Worm (Caenorhabditis elegans) whole organism, young adult: ENCODE measurements around the gene nhr-25.
A peak's percentile ranks its signal among the peaks of the same experiment; 100 is the strongest.
"Not testable (repeated sequence)": the region's sequence is repeated elsewhere in the genome, so short reads cannot be mapped to it uniquely, and the experiment has no call there.

Experiments
- F37B4.10 ChIP-seq: fragments of 200-800 bp; sonication (Bioruptor generic); IDR thresholded peaks from 2 replicates; pipeline ENCODE4 v1.3.6; 2022; ENCODE audit warnings: missing genetic modification characterization, missing compliant biosample characterization
- F49E8.2 ChIP-seq: sonication (generic microtip); optimal IDR thresholded peaks from 3 replicates; lab custom pipeline; 2017; ENCODE audit warnings: missing genetic modification characterization, mild to moderate bottlenecking, missing compliant biosample characterization, antibody characterized with exemption, moderate library complexity; ENCODE audit not compliant: insufficient read depth
- F57A8.1 ChIP-seq: fragments of 200-800 bp; sonication (Bioruptor generic); optimal IDR thresholded peaks from 2 replicates; lab custom pipeline; 2018; ENCODE audit warnings: mild to moderate bottlenecking, missing genetic modification characterization, moderate library complexity, missing compliant biosample characterization
- K11D2.4 ChIP-seq: fragments of 200-800 bp; sonication (Bioruptor generic); IDR thresholded peaks from 2 replicates; pipeline ENCODE4 v1.3.6; 2022; ENCODE audit warnings: missing genetic modification reagents, missing genetic modification characterization, missing compliant biosample characterization
- K12H6.12 ChIP-seq: fragments of 200-800 bp; sonication (Bioruptor generic); optimal IDR thresholded peaks from 2 replicates; lab custom pipeline; 2018; ENCODE audit warnings: mild to moderate bottlenecking, missing genetic modification characterization, missing compliant biosample characterization
- T07F8.4 ChIP-seq: sonication (generic microtip); optimal IDR thresholded peaks from 2 replicates; lab custom pipeline; 2016; ENCODE audit warnings: mild to moderate bottlenecking, missing genetic modification characterization, moderate library complexity, missing compliant biosample characterization
- T26A5.8 ChIP-seq: sonication (generic microtip); optimal IDR thresholded peaks from 2 replicates; lab custom pipeline; 2016; ENCODE audit warnings: missing genetic modification characterization, missing compliant biosample characterization
- Y53F4B.3 ChIP-seq: fragments of 200-800 bp; sonication (Bioruptor generic); IDR thresholded peaks from 2 replicates; pipeline ENCODE4 v1.3.6; 2022; ENCODE audit warnings: missing genetic modification reagents, missing genetic modification characterization, missing compliant biosample characterization
- Y53G8AR.9 ChIP-seq: fragments of 200-800 bp; sonication (Bioruptor generic); conservative IDR thresholded peaks from 2 replicates; pipeline ENCODE4 v1.3.6; 2022; ENCODE audit warnings: missing genetic modification reagents, missing genetic modification characterization, missing compliant biosample characterization
- ZK185.1 ChIP-seq: sonication (generic microtip); optimal IDR thresholded peaks from 2 replicates; lab custom pipeline; 2016; ENCODE audit warnings: mild to moderate bottlenecking, missing genetic modification characterization, missing compliant biosample characterization; ENCODE audit not compliant: poor library complexity, severe bottlenecking
- ama-1 ChIP-seq, 3 experiments: fragments of 150-350 bp in 1 of 3; sonication (generic microtip) in 2 of 3; optimal IDR thresholded peaks; 2 replicates each; lab custom pipeline; 2014 to 2018; ENCODE audit warnings: missing biosample characterization in 2 of 3, missing genetic modification characterization in 2 of 3, missing genetic modification reagents in 2 of 3
- aptf-3 ChIP-seq: fragments of 200-800 bp; sonication (Bioruptor generic); IDR thresholded peaks from 2 replicates; pipeline ENCODE4 v1.3.6; 2022; ENCODE audit warnings: missing genetic modification characterization, missing compliant biosample characterization
- athp-1 ChIP-seq: sonication (generic microtip); optimal IDR thresholded peaks from 2 replicates; lab custom pipeline; 2017; ENCODE audit warnings: mild to moderate bottlenecking, missing genetic modification characterization, missing compliant biosample characterization
- attf-3 ChIP-seq: fragments of 200-800 bp; sonication (Bioruptor generic); conservative IDR thresholded peaks from 2 replicates; pipeline ENCODE4 v1.3.6; 2022; ENCODE audit warnings: missing genetic modification reagents, missing genetic modification characterization, missing compliant biosample characterization
- attf-6 ChIP-seq: fragments of 200-800 bp; sonication (Bioruptor generic); IDR thresholded peaks from 2 replicates; pipeline ENCODE4 v1.3.6; 2022; ENCODE audit warnings: missing genetic modification reagents, missing genetic modification characterization, missing compliant biosample characterization
- ceh-100 ChIP-seq: fragments of 200-800 bp; sonication (Bioruptor generic); IDR thresholded peaks from 2 replicates; pipeline ENCODE4 v1.3.6; 2022; ENCODE audit warnings: missing genetic modification reagents, missing genetic modification characterization, missing compliant biosample characterization
- chd-7 ChIP-seq: sonication (generic microtip); optimal IDR thresholded peaks from 2 replicates; lab custom pipeline; 2016; ENCODE audit warnings: mild to moderate bottlenecking, missing genetic modification characterization, moderate library complexity, missing compliant biosample characterization
- die-1 ChIP-seq: sonication (generic microtip); optimal IDR thresholded peaks from 2 replicates; lab custom pipeline; 2016; ENCODE audit warnings: missing genotype, mild to moderate bottlenecking, missing genetic modification characterization, missing compliant biosample characterization
- dox-1 ChIP-seq: fragments of 200-800 bp; sonication (Bioruptor generic); IDR thresholded peaks from 2 replicates; pipeline ENCODE4 v1.3.6; 2022; ENCODE audit warnings: missing genetic modification reagents, missing genetic modification characterization, missing compliant biosample characterization
- ets-4 ChIP-seq: fragments of 200-800 bp; sonication (Bioruptor generic); optimal IDR thresholded peaks from 2 replicates; lab custom pipeline; 2018; ENCODE audit warnings: mild to moderate bottlenecking, missing genetic modification characterization, missing compliant biosample characterization
- fkh-3 ChIP-seq: sonication (generic microtip); optimal IDR thresholded peaks from 2 replicates; lab custom pipeline; 2016; ENCODE audit warnings: mild to moderate bottlenecking, missing genetic modification characterization, missing compliant biosample characterization
- hlh-26 ChIP-seq: fragments of 200-800 bp; sonication (Bioruptor generic); conservative IDR thresholded peaks from 2 replicates; pipeline ENCODE4 v1.3.6; 2022; ENCODE audit warnings: missing genetic modification reagents, missing genetic modification characterization, missing compliant biosample characterization
- hmg-1.2 ChIP-seq: fragments of 200-800 bp; sonication (Bioruptor generic); IDR thresholded peaks from 2 replicates; pipeline ENCODE4 v1.3.6; 2022; ENCODE audit warnings: missing genetic modification reagents, missing genetic modification characterization, missing compliant biosample characterization
- hmg-20 ChIP-seq: fragments of 200-800 bp; sonication (Bioruptor generic); IDR thresholded peaks from 2 replicates; pipeline ENCODE4 v1.3.6; 2022; ENCODE audit warnings: missing genetic modification reagents, missing genetic modification characterization, missing compliant biosample characterization
- hrde-1 ChIP-seq: sonication (generic microtip); optimal IDR thresholded peaks from 2 replicates; lab custom pipeline; 2016; ENCODE audit warnings: missing genetic modification characterization, mild to moderate bottlenecking, missing compliant biosample characterization, moderate library complexity, missing genotype, missing genetic modification reagents, borderline replicate concordance
- let-526 ChIP-seq: fragments of 200-800 bp; sonication (Bioruptor generic); IDR thresholded peaks from 2 replicates; pipeline ENCODE4 v1.3.6; 2022; ENCODE audit warnings: missing genetic modification reagents, missing genetic modification characterization, missing compliant biosample characterization
- let-607 ChIP-seq, 2 experiments: fragments of 200-800 bp in 1 of 2; sonication (Bioruptor generic) in 1 of 2; sonication (generic microtip) in 1 of 2; optimal IDR thresholded peaks; 2 replicates each; lab custom pipeline; 2016 to 2018; ENCODE audit warnings: mild to moderate bottlenecking in 2 of 2, missing compliant biosample characterization in 2 of 2, missing genetic modification characterization in 2 of 2, moderate library complexity in 2 of 2, missing genotype in 1 of 2
- lin-26 ChIP-seq: fragments of 200-800 bp; sonication (Bioruptor generic); IDR thresholded peaks from 2 replicates; pipeline ENCODE4 v1.3.6; 2022; ENCODE audit warnings: missing genetic modification reagents, missing genetic modification characterization, missing compliant biosample characterization
- lin-35 ChIP-seq, 3 experiments: fragments of 150-350 bp in 2 of 3; sonication (generic microtip) in 1 of 3; optimal IDR thresholded peaks; 2 replicates each; lab custom pipeline; 2014 to 2018; ENCODE audit warnings: missing biosample characterization in 3 of 3, missing genetic modification characterization in 3 of 3, missing genetic modification reagents in 3 of 3
- lin-54 ChIP-seq: fragments of 200-800 bp; sonication (Bioruptor generic); optimal IDR thresholded peaks from 2 replicates; lab custom pipeline; 2018; ENCODE audit warnings: mild to moderate bottlenecking, missing genetic modification characterization, missing compliant biosample characterization
- lir-1 ChIP-seq: fragments of 200-800 bp; sonication (Bioruptor generic); conservative IDR thresholded peaks from 2 replicates; pipeline ENCODE4 v1.3.6; 2022; ENCODE audit warnings: missing genetic modification reagents, missing genetic modification characterization, missing compliant biosample characterization
- madf-8 ChIP-seq: fragments of 200-800 bp; sonication (Bioruptor generic); conservative IDR thresholded peaks from 2 replicates; pipeline ENCODE4 v1.3.6; 2022; ENCODE audit warnings: missing genetic modification reagents, missing genetic modification characterization, missing compliant biosample characterization
- mcd-1 ChIP-seq: fragments of 200-800 bp; sonication (Bioruptor generic); IDR thresholded peaks from 2 replicates; pipeline ENCODE4 v1.3.6; 2022; ENCODE audit warnings: missing genetic modification reagents, missing genetic modification characterization, missing compliant biosample characterization
- nfyb-1 ChIP-seq: fragments of 200-800 bp; sonication (Bioruptor generic); IDR thresholded peaks from 2 replicates; pipeline ENCODE4 v1.3.6; 2022; ENCODE audit warnings: missing genetic modification reagents, missing genetic modification characterization, missing compliant biosample characterization
- nhr-27 ChIP-seq: fragments of 200-800 bp; sonication (Bioruptor generic); optimal IDR thresholded peaks from 2 replicates; lab custom pipeline; 2018; ENCODE audit warnings: mild to moderate bottlenecking, missing genetic modification characterization, moderate library complexity, missing compliant biosample characterization
- pbrm-1 ChIP-seq: fragments of 200-800 bp; sonication (Bioruptor generic); IDR thresholded peaks from 2 replicates; pipeline ENCODE4 v1.3.6; 2022; ENCODE audit warnings: missing genetic modification reagents, missing genetic modification characterization, missing compliant biosample characterization
- rcor-1 ChIP-seq: fragments of 200-800 bp; sonication (Bioruptor generic); IDR thresholded peaks from 2 replicates; pipeline ENCODE4 v1.3.6; 2022; ENCODE audit warnings: missing genetic modification reagents, missing genetic modification characterization, missing compliant biosample characterization
- repo-1 ChIP-seq: sonication (generic microtip); optimal IDR thresholded peaks from 2 replicates; lab custom pipeline; 2017; ENCODE audit warnings: mild to moderate bottlenecking, missing genetic modification characterization, missing compliant biosample characterization
- rpc-1 ChIP-seq, 2 experiments: fragments of 150-350 bp in 1 of 2; sonication (generic microtip) in 1 of 2; optimal IDR thresholded peaks; 2 replicates each; lab custom pipeline; 2014 to 2018; ENCODE audit warnings: missing biosample characterization in 1 of 2, missing genetic modification characterization in 1 of 2, missing genetic modification reagents in 1 of 2, missing genotype in 1 of 2
- sptf-2 ChIP-seq: fragments of 200-800 bp; sonication (Bioruptor generic); optimal IDR thresholded peaks from 2 replicates; lab custom pipeline; 2018; ENCODE audit warnings: mild to moderate bottlenecking, missing genetic modification characterization, missing compliant biosample characterization
- unc-130 ChIP-seq: sonication (generic microtip); optimal IDR thresholded peaks from 2 replicates; lab custom pipeline; 2016; ENCODE audit warnings: missing genetic modification reagents, missing genetic modification characterization, missing compliant biosample characterization
- ztf-18 ChIP-seq: sonication (generic microtip); optimal IDR thresholded peaks from 2 replicates; lab custom pipeline; 2016; ENCODE audit warnings: missing genotype, mild to moderate bottlenecking, missing genetic modification characterization, missing compliant biosample characterization
- ztf-22 ChIP-seq: fragments of 200-800 bp; sonication (Bioruptor generic); optimal IDR thresholded peaks from 2 replicates; lab custom pipeline; 2018; ENCODE audit warnings: mild to moderate bottlenecking, missing genetic modification characterization, moderate library complexity, missing compliant biosample characterization
- ztf-25 ChIP-seq: fragments of 200-800 bp; sonication (Bioruptor generic); IDR thresholded peaks from 2 replicates; pipeline ENCODE4 v1.3.6; 2022; ENCODE audit warnings: missing genetic modification reagents, missing genetic modification characterization, missing compliant biosample characterization
- ztf-26 ChIP-seq: sonication (generic microtip); optimal IDR thresholded peaks from 2 replicates; lab custom pipeline; 2017; ENCODE audit warnings: missing genetic modification characterization, missing compliant biosample characterization
- ztf-3 ChIP-seq: fragments of 200-800 bp; sonication (Bioruptor generic); optimal IDR thresholded peaks from 2 replicates; lab custom pipeline; 2018; ENCODE audit warnings: mild to moderate bottlenecking, missing genetic modification characterization, missing compliant biosample characterization
- ztf-6 ChIP-seq: fragments of 200-800 bp; sonication (Bioruptor generic); IDR thresholded peaks from 2 replicates; pipeline ENCODE4 v1.3.6; 2022; ENCODE audit warnings: missing genetic modification reagents, missing genetic modification characterization, missing compliant biosample characterization

nhr-25 gene

DNA sequence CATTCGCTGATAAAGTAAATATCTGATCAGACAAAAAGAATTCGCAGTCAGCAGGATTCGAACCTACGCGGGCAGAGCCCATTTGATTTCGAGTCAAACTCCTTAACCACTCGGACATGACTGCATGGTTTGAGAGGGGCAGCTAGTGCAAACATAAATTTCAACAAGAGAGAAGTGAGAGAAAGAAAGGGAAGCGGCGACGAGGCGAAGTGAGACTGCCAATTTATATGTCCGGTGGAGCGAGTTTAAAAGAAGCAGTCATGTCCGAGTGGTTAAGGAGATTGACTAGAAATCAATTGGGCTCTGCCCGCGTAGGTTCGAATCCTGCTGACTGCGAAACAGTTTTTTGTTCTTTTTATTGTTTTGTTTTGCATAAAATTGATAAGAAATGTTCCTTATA, 38.0 kb downstream of the nhr-25 start (continued):
- peak; percentile 66 to 70 for TF ChIP-seq let-607 (tag; optimal IDR thresholded peaks at IDR 0.05; lab: Kevin White, UChicago)
- TF ChIP-seq ztf-18 (tag; lab: Kevin White, UChicago) = peak; percentile 80
- TF ChIP-seq ztf-6 = peak; percentile 9; the same call in 1 of the 2 replicates
- peak; percentile 88 for TF ChIP-seq ztf-26
- TF ChIP-seq ZK185.1 (tag; lab: Kevin White, UChicago) = peak; percentile 94
- TF ChIP-seq rpc-1 (optimal IDR thresholded peaks at IDR 0.05; lab: Kevin White, UChicago) = peak; percentile 99
- peak; percentile 95 for TF ChIP-seq rpc-1 (tag; optimal IDR thresholded peaks at IDR 0.05; lab: Kevin White, UChicago)
- TF ChIP-seq lin-35 (GFP tag; optimal IDR thresholded peaks at IDR 0.05; lab: Kevin White, UChicago) = peak in 1 of 3 experiments; percentile 72
- peak; percentile 23; the same call in 1 of the 2 replicates for TF ChIP-seq madf-8 (GFP tag; lab: Robert Waterston, UW)
- TF ChIP-seq aptf-3 = 0 out of 2 replicates have a peak, but pooled peaks have one; percentile 86
- peak; percentile 69 for TF ChIP-seq ceh-100
- peak; percentile 91 for TF ChIP-seq T26A5.8 (tag; lab: Kevin White, UChicago)
- TF ChIP-seq F37B4.10 (GFP tag; lab: Robert Waterston, UW) = 0 out of 2 replicates have a peak, but pooled peaks have one; percentile 73
- peak; percentile 66 for TF ChIP-seq F49E8.2 (tag; lab: Kevin White, UChicago)
- peak; percentile 75 for TF ChIP-seq athp-1
- TF ChIP-seq lir-1 = peak; percentile 51
- TF ChIP-seq F57A8.1 (GFP tag; lab: Kevin White, UChicago) = peak; percentile 58
- TF ChIP-seq ztf-3 (GFP tag; lab: Kevin White, UChicago) = peak; percentile 9
- TF ChIP-seq hmg-1.2 (GFP tag; lab: Robert Waterston, UW) = peak; percentile 96
- TF ChIP-seq ama-1 (optimal IDR thresholded peaks at IDR 0.05; lab: Kevin White, UChicago) = not testable (repeated sequence)
- peak; percentile 78 to 89 for TF ChIP-seq ama-1 (GFP tag; optimal IDR thresholded peaks at IDR 0.05; lab: Kevin White, UChicago)
- TF ChIP-seq Y53G8AR.9 (GFP tag; lab: Robert Waterston, UW) = peak; percentile 90
- peak; percentile 55 for TF ChIP-seq unc-130 (GFP tag; lab: Kevin White, UChicago)
- 0 out of 2 replicates have a peak, but pooled peaks have one; percentile 51 for TF ChIP-seq hlh-26 (GFP tag; lab: Robert Waterston, UW)
- peak; percentile 92 for TF ChIP-seq rcor-1 (GFP tag; lab: Robert Waterston, UW)
- peak; percentile 96 for TF ChIP-seq lin-26 (GFP tag; lab: Robert Waterston, UW)
- TF ChIP-seq let-526 (GFP tag; lab: Robert Waterston, UW) = peak; percentile 68
- TF ChIP-seq K12H6.12 (tag; lab: Kevin White, UChicago) = peak; percentile 76
- peak; percentile 68 for TF ChIP-seq ets-4 (GFP tag; lab: Kevin White, UChicago)
- TF ChIP-seq fkh-3 (tag; lab: Kevin White, UChicago) = peak; percentile 84
- TF ChIP-seq lin-54 (GFP tag; lab: Kevin White, UChicago) = peak; percentile 71
- TF ChIP-seq mcd-1 (GFP tag; lab: Robert Waterston, UW) = peak; percentile 82
- peak; percentile 53; the same call in 1 of the 2 replicates for TF ChIP-seq attf-3 (GFP tag; lab: Robert Waterston, UW)
- peak; percentile 79 for TF ChIP-seq T07F8.4 (tag; lab: Kevin White, UChicago)
- TF ChIP-seq ztf-22 (GFP tag; lab: Kevin White, UChicago) = peak; percentile 46
- TF ChIP-seq Y53F4B.3 (GFP tag; lab: Robert Waterston, UW) = peak; percentile 47; the same call in 1 of the 2 replicates
- peak; percentile 96 for TF ChIP-seq nfyb-1 (GFP tag; lab: Robert Waterston, UW)
- TF ChIP-seq pbrm-1 (GFP tag; lab: Robert Waterston, UW) = peak; percentile 94
- peak; percentile 88 for TF ChIP-seq K11D2.4
- TF ChIP-seq ztf-25 = peak; percentile 93
- TF ChIP-seq nhr-27 (tag; lab: Kevin White, UChicago) = peak; percentile 85
- TF ChIP-seq dox-1 (GFP tag; lab: Robert Waterston, UW) = peak; percentile 96
- TF ChIP-seq chd-7 (tag; lab: Kevin White, UChicago) = peak; percentile 91
- TF ChIP-seq die-1 = peak; percentile 85
- peak; percentile 82 for TF ChIP-seq hrde-1 (tag; lab: Kevin White, UChicago)
- peak; percentile 93 for TF ChIP-seq repo-1 (tag; lab: Kevin White, UChicago)
- TF ChIP-seq attf-6 (GFP tag; lab: Robert Waterston, UW) = peak; percentile 81
- peak; percentile 89 for TF ChIP-seq hmg-20 (GFP tag; lab: Robert Waterston, UW)
- peak; percentile 50 for TF ChIP-seq sptf-2
